Worm (Caenorhabditis elegans): Measurements from ENCODE around the gene C31E10.6.
A peak's percentile ranks its signal among the peaks of the same experiment; 100 is the strongest.

Gene C31E10.6

ce11 chrX:13977439-13978118 lies 18.6 kb upstream of the C31E10.6 start, which contains the start of gene F48F7.6:
TSS of gene F48F7.6 (plus strand) at chrX:13977829.
- TF ChIP-seq aly-2 (tag; optimal IDR thresholded peaks at IDR 0.05) (no peak), nhr-10 (tag; optimal IDR thresholded peaks at IDR 0.05) (no peak), crh-2 (tag; optimal IDR thresholded peaks at IDR 0.05) (peak; percentile 28), F13H6.1 (tag; optimal IDR thresholded peaks at IDR 0.05) (peak; percentile 2), C34F6.9 (tag; optimal IDR thresholded peaks at IDR 0.05) (peak; percentile 67), sem-4 (tag; optimal IDR thresholded peaks at IDR 0.05) (peak; percentile 8), Y55F3AM.14 (GFP tag; optimal IDR thresholded peaks at IDR 0.05) (no peak), lsy-2 (tag; optimal IDR thresholded peaks at IDR 0.05) (peak in 1 of 2 experiments; percentile 54), mdl-1 (tag; optimal IDR thresholded peaks at IDR 0.05) (peak in 1 of 2 experiments; percentile 34), nhr-11 (tag; optimal IDR thresholded peaks at IDR 0.05) (no peak), skn-1 (tag; optimal IDR thresholded peaks at IDR 0.05) (no peak), ZK546.5 (tag; optimal IDR thresholded peaks at IDR 0.05) (no peak), nhr-129 (tag; optimal IDR thresholded peaks at IDR 0.05) (peak; percentile 75), zag-1 (tag; optimal IDR thresholded peaks at IDR 0.05) (no peak), nhr-12 (tag; optimal IDR thresholded peaks at IDR 0.05) (no peak), nhr-237 (tag; optimal IDR thresholded peaks at IDR 0.05) (no peak), dmd-4 (tag; optimal IDR thresholded peaks at IDR 0.05) (no peak), nhr-77 (tag; optimal IDR thresholded peaks at IDR 0.05) (no peak), nhr-25 (tag; optimal IDR thresholded peaks at IDR 0.05) (no peak), peb-1 (tag; optimal IDR thresholded peaks at IDR 0.05) (no peak), nhr-6 (tag; optimal IDR thresholded peaks at IDR 0.05) (no peak), alr-1 (tag; optimal IDR thresholded peaks at IDR 0.05) (no peak), lin-11 (tag; optimal IDR thresholded peaks at IDR 0.05) (peak; percentile 36), egl-27 (tag; optimal IDR thresholded peaks at IDR 0.05) (no peak), blmp-1 (tag; optimal IDR thresholded peaks at IDR 0.05; ENCODE audit: insufficient read depth) (no peak), unc-55 (GFP tag; optimal IDR thresholded peaks at IDR 0.05) (peak; percentile 35), sma-3 (GFP tag; optimal IDR thresholded peaks at IDR 0.05) (no peak), unc-62 (GFP tag; optimal IDR thresholded peaks at IDR 0.05) (no peak), snpc-4 (tag; optimal IDR thresholded peaks at IDR 0.05) (peak; percentile 13), nhr-23 (tag; optimal IDR thresholded peaks at IDR 0.05) (no peak), mbf-1 (tag; optimal IDR thresholded peaks at IDR 0.05) (no peak), gmeb-1 (tag; optimal IDR thresholded peaks at IDR 0.05) (peak; percentile 14), fos-1 (tag; optimal IDR thresholded peaks at IDR 0.05) (peak; percentile 16), lin-39 (tag; optimal IDR thresholded peaks at IDR 0.05) (no peak), nhr-21 (tag; optimal IDR thresholded peaks at IDR 0.05) (no peak), elt-3 (tag; optimal IDR thresholded peaks at IDR 0.05) (no peak), ceh-16 (tag; optimal IDR thresholded peaks at IDR 0.05) (no peak), R02D3.7 (tag; optimal IDR thresholded peaks at IDR 0.05) (no peak), ztf-1 (GFP tag; conservative IDR thresholded peaks at IDR 0.05) (no peak), sma-9 (GFP tag; optimal IDR thresholded peaks at IDR 0.05) (no peak), sma-9 (tag; optimal IDR thresholded peaks at IDR 0.05) (no peak), unc-39 (tag; optimal IDR thresholded peaks at IDR 0.05) (no peak), ztf-4 (tag; optimal IDR thresholded peaks at IDR 0.05) (peak; percentile 8), mab-5 (tag; optimal IDR thresholded peaks at IDR 0.05) (no peak), lin-13 (GFP tag; optimal IDR thresholded peaks at IDR 0.05) (no peak), ztf-11 (tag; optimal IDR thresholded peaks at IDR 0.05) (no peak), ama-1 (optimal IDR thresholded peaks at IDR 0.05) (peak; percentile 1), ceh-82 (tag; optimal IDR thresholded peaks at IDR 0.05) (no peak), elt-1 (tag; optimal IDR thresholded peaks at IDR 0.05) (no peak)
